Worm (Caenorhabditis elegans): Measurements from ENCODE around the gene C39F7.5.

C39F7.5 gene

DNA sequence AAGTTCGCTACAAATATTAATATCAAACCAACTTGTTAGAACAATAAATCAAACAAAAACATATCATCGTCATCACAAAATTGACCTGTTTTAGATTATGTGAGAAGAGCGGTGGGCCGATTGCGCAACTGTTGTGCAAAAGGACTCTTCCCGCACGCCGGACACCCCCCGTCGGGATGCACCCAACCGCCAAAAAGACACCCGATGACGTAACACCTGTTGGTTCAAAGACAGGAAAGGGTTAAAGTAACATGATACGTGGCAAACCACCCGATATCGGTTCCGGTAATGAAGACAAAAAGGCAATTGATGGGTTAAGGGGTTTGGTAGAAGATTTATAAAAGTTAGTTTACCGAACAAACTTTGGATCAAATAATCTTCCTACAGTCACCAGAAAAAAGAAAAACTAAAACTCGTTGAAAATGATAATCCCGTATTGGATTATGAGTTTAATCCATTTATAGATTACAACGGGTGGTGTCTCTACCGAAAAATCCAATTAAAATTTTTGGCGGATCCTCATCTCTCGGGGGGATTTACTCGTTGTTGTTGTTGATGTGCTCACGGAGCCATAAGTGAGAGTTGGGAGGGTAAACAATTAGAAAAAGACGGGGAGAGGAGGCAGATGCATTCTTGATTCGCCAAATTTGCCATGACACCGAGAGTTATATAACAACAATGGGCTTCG, 20.4 kb upstream of the C39F7.5 start:
- no peak for TF ChIP-seq nhr-237 (tag; optimal IDR thresholded peaks at IDR 0.05)
- TF ChIP-seq tbx-2 (tag; optimal IDR thresholded peaks at IDR 0.05), result no peak
- TF ChIP-seq fos-1 (tag; optimal IDR thresholded peaks at IDR 0.05), result no peak
- no peak for TF ChIP-seq R02D3.7 (tag; optimal IDR thresholded peaks at IDR 0.05)
- no peak for TF ChIP-seq zag-1 (tag; optimal IDR thresholded peaks at IDR 0.05)
- no peak for TF ChIP-seq pha-4 (tag; optimal IDR thresholded peaks at IDR 0.05)
- TF ChIP-seq ceh-28 (tag; optimal IDR thresholded peaks at IDR 0.05), result no peak
- TF ChIP-seq nfya-1 (tag; optimal IDR thresholded peaks at IDR 0.05; ENCODE audit: insufficient read depth), result no peak
- no peak for TF ChIP-seq nhr-43 (tag; optimal IDR thresholded peaks at IDR 0.05; ENCODE audit: poor library complexity, severe bottlenecking)
- TF ChIP-seq ztf-11 (tag; optimal IDR thresholded peaks at IDR 0.05), result no peak
- TF ChIP-seq pqm-1 (tag; optimal IDR thresholded peaks at IDR 0.05), result no peak
- no peak for TF ChIP-seq nhr-67 (tag; optimal IDR thresholded peaks at IDR 0.05)
- no peak for TF ChIP-seq mml-1 (tag; optimal IDR thresholded peaks at IDR 0.05)

ce11 chrV:1252794-1253193, 11.8 kb upstream of the C39F7.5 start:
- TF ChIP-seq jun-1 (tag; optimal IDR thresholded peaks at IDR 0.05) (no peak), fkh-10 (GFP tag; optimal IDR thresholded peaks at IDR 0.05) (no peak), lin-15B (tag; optimal IDR thresholded peaks at IDR 0.05) (no peak), ceh-82 (tag; optimal IDR thresholded peaks at IDR 0.05) (no peak), nhr-237 (tag; optimal IDR thresholded peaks at IDR 0.05) (no peak), daf-12 (tag; optimal IDR thresholded peaks at IDR 0.05) (no peak), nhr-76 (tag; optimal IDR thresholded peaks at IDR 0.05) (no peak), nhr-67 (tag; optimal IDR thresholded peaks at IDR 0.05) (no peak), elt-3 (tag; optimal IDR thresholded peaks at IDR 0.05) (no peak), snpc-4 (tag; optimal IDR thresholded peaks at IDR 0.05) (no peak), unc-39 (tag; optimal IDR thresholded peaks at IDR 0.05) (no peak), mml-1 (tag; optimal IDR thresholded peaks at IDR 0.05) (no peak), skn-1 (tag; optimal IDR thresholded peaks at IDR 0.05) (no peak)

DNA sequence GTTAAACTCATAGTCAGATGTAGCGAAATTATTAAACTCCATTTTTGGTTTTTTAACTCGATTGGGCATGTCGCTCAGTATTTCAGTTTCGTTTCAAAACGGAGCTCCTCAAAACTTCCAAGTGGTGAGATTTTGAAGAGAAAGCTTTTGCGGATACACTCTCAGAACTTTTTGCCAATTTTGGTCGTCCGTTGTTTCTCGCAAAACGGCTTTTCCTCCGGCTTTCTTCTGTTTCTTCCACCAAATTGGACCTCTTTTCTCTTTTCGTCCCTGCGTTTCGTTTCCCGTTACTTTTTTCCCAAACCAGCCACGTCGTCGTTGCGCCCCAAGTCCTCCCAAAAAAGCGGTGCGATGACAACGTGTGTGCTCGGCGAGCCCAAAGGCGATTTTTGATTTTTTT, 4.5 kb upstream of the C39F7.5 start, which contains the start of gene C39F7.1:
C39F7.1 (plus strand) TSS at position 301 of the 400 bp plus-strand sequence.
- TF ChIP-seq lsy-12 (tag; optimal IDR thresholded peaks at IDR 0.05), result no peak
- TF ChIP-seq aly-2 (tag; optimal IDR thresholded peaks at IDR 0.05), result no peak
- no peak for TF ChIP-seq lin-39 (tag; optimal IDR thresholded peaks at IDR 0.05)
- TF ChIP-seq skn-1 (tag; optimal IDR thresholded peaks at IDR 0.05), result no peak
- no peak for TF ChIP-seq nhr-67 (tag; optimal IDR thresholded peaks at IDR 0.05)
- no peak for TF ChIP-seq fos-1 (tag; optimal IDR thresholded peaks at IDR 0.05)
- TF ChIP-seq nfya-1 (tag; optimal IDR thresholded peaks at IDR 0.05; ENCODE audit: insufficient read depth), result no peak
- no peak for TF ChIP-seq nhr-76 (tag; optimal IDR thresholded peaks at IDR 0.05)
- no peak for TF ChIP-seq hmg-11 (tag; optimal IDR thresholded peaks at IDR 0.05)

- TF ChIP-seq nhr-76 (tag; optimal IDR thresholded peaks at IDR 0.05) (no peak), nhr-12 (tag; optimal IDR thresholded peaks at IDR 0.05) (no peak), tbx-2 (tag; optimal IDR thresholded peaks at IDR 0.05) (no peak), fkh-10 (GFP tag; optimal IDR thresholded peaks at IDR 0.05) (no peak), elt-1 (tag; optimal IDR thresholded peaks at IDR 0.05) (no peak), ama-1 (optimal IDR thresholded peaks at IDR 0.05) (peak; percentile 64), skn-1 (tag; optimal IDR thresholded peaks at IDR 0.05) (no peak), egl-5 (tag; optimal IDR thresholded peaks at IDR 0.05) (no peak), nhr-77 (tag; optimal IDR thresholded peaks at IDR 0.05) (no peak), nhr-28 (tag; optimal IDR thresholded peaks at IDR 0.05) (no peak), nhr-25 (tag; optimal IDR thresholded peaks at IDR 0.05) (no peak), snpc-4 (tag; optimal IDR thresholded peaks at IDR 0.05) (no peak), hmg-11 (tag; optimal IDR thresholded peaks at IDR 0.05) (no peak), nhr-237 (tag; optimal IDR thresholded peaks at IDR 0.05) (no peak), fkh-2 (tag; optimal IDR thresholded peaks at IDR 0.05) (no peak), elt-3 (tag; optimal IDR thresholded peaks at IDR 0.05) (peak in 1 of 3 experiments; percentile 5), ZK546.5 (tag; optimal IDR thresholded peaks at IDR 0.05) (no peak), daf-12 (tag; optimal IDR thresholded peaks at IDR 0.05) (no peak), pqm-1 (tag; optimal IDR thresholded peaks at IDR 0.05) (no peak), unc-62 (GFP tag; optimal IDR thresholded peaks at IDR 0.05) (no peak), elt-2 (tag; optimal IDR thresholded peaks at IDR 0.05) (peak; percentile 21), nhr-23 (tag; optimal IDR thresholded peaks at IDR 0.05) (no peak), lin-39 (tag; optimal IDR thresholded peaks at IDR 0.05) (no peak), ceh-82 (tag; optimal IDR thresholded peaks at IDR 0.05) (peak; percentile 23), mdl-1 (tag; optimal IDR thresholded peaks at IDR 0.05) (no peak), nhr-11 (tag; optimal IDR thresholded peaks at IDR 0.05) (no peak), pha-4 (tag; optimal IDR thresholded peaks at IDR 0.05) (no peak), ztf-11 (tag; optimal IDR thresholded peaks at IDR 0.05) (no peak), nfya-1 (tag; optimal IDR thresholded peaks at IDR 0.05; ENCODE audit: insufficient read depth) (no peak), ztf-4 (tag; optimal IDR thresholded peaks at IDR 0.05) (no peak), lin-15B (tag; optimal IDR thresholded peaks at IDR 0.05) (no peak), R02D3.7 (tag; optimal IDR thresholded peaks at IDR 0.05) (no peak)
Observed at ce11 chrV:1262036-1262435, 2.5 kb upstream of the C39F7.5 start.

Measured in whole organism, L3 larva.